Fruit fly (Drosophila melanogaster) Kc167 (cell line): Measurements from ENCODE around the gene CG43082.

Experiments used
- Myc ChIP-seq: fragments of >200 bp; optimal IDR thresholded peaks from 2 replicates; lab custom pipeline; 2017; ENCODE audit warnings: missing external identifiers
- Sin3A ChIP-seq: fragments of >200 bp; optimal IDR thresholded peaks from 2 replicates; lab custom pipeline; 2018; ENCODE audit warnings: missing external identifiers
- h ChIP-seq: fragments of >200 bp; optimal IDR thresholded peaks from 3 replicates; lab custom pipeline; 2018; ENCODE audit warnings: missing external identifiers
- insv ChIP-seq: fragments of >200 bp; optimal IDR thresholded peaks from 3 replicates; lab custom pipeline; 2018; ENCODE audit warnings: missing external identifiers
- psq ChIP-seq: fragments of >200 bp; optimal IDR thresholded peaks from 2 replicates; lab custom pipeline; 2017; ENCODE audit warnings: missing external identifiers
- ttk ChIP-seq: sonication (Bioruptor generic); optimal IDR thresholded peaks from 2 replicates; lab custom pipeline; 2017; ENCODE audit warnings: missing external identifiers

The CG43082 gene

dm6 chr3L:15678284-15678683 lies 16.6 kb downstream of the CG43082 start:
- TF ChIP-seq Myc (lab: Kevin White, UChicago) (no peak), h (lab: Kevin White, UChicago) (no peak), insv (no peak), psq (no peak), ttk (no peak), Sin3A (no peak)

dm6 chr3L:15679420-15679819 lies 17.8 kb downstream of the CG43082 start, which contains the start of gene CG7304:
Gene CG7304, plus strand, starts transcription at chr3L:15679720.
- TF ChIP-seq psq (no peak), ttk (no peak), insv (no peak), Sin3A (no peak), h (lab: Kevin White, UChicago) (no peak), Myc (lab: Kevin White, UChicago) (no peak)

dm6 chr3L:15683345-15683922 lies 21.8 kb downstream of the CG43082 start, which contains the start of the genes CG7579 and Pgant8:
Gene CG7579, minus strand, starts transcription at chr3L:15683445.
Gene Pgant8, plus strand, starts transcription at chr3L:15683872.
- TF ChIP-seq ttk (no peak), Sin3A (no peak), insv (no peak), Myc (lab: Kevin White, UChicago) (no peak), h (lab: Kevin White, UChicago) (no peak), psq (no peak)

dm6 chr3L:15684017-15684416 lies 22.4 kb downstream of the CG43082 start:
- TF ChIP-seq Myc (lab: Kevin White, UChicago) (no peak), ttk (no peak), Sin3A (no peak), psq (no peak), insv (no peak), h (lab: Kevin White, UChicago) (no peak)

dm6 chr3L:15687802-15688201 lies 26.1 kb downstream of the CG43082 start, which contains the start of gene CG34452:
Gene CG34452, minus strand, starts transcription at chr3L:15687902.
- no peak for TF ChIP-seq insv
- TF ChIP-seq ttk = no peak
- TF ChIP-seq Sin3A = no peak
- no peak for TF ChIP-seq psq
- no peak for TF ChIP-seq h (lab: Kevin White, UChicago)
- no peak for TF ChIP-seq Myc (lab: Kevin White, UChicago)

- TF ChIP-seq insv (no peak), ttk (no peak), h (lab: Kevin White, UChicago) (no peak)
These were observed 27.9 kb downstream of the CG43082 start for dm6 chr3L:15689518-15689917.

- no peak for TF ChIP-seq insv
- no peak for TF ChIP-seq ttk
- no peak for TF ChIP-seq h (lab: Kevin White, UChicago)
- TF ChIP-seq psq = no peak
- no peak for TF ChIP-seq Sin3A
- TF ChIP-seq Myc (lab: Kevin White, UChicago) = no peak
These were observed 29.3 kb downstream of the CG43082 start for dm6 chr3L:15690711-15691591.

dm6 chr3L:15691968-15692367 lies 30.3 kb downstream of the CG43082 start, which contains the start of gene CG34451:
Gene CG34451, minus strand, starts transcription at chr3L:15692068.
- TF ChIP-seq insv (no peak), Sin3A (no peak), psq (no peak), Myc (lab: Kevin White, UChicago) (no peak), ttk (no peak), h (lab: Kevin White, UChicago) (no peak)

- TF ChIP-seq insv (no peak), ttk (no peak), h (lab: Kevin White, UChicago) (no peak), Myc (lab: Kevin White, UChicago) (no peak), psq (no peak), Sin3A (no peak)
These were observed 30.7 kb downstream of the CG43082 start for dm6 chr3L:15692388-15692787.

dm6 chr3L:15692794-15693532 lies 31.3 kb downstream of the CG43082 start:
- TF ChIP-seq Myc (lab: Kevin White, UChicago) (no peak), ttk (no peak), psq (no peak), h (lab: Kevin White, UChicago) (no peak), Sin3A (no peak), insv (no peak)

- TF ChIP-seq h (lab: Kevin White, UChicago) = no peak
These were observed 32.7 kb downstream of the CG43082 start for dm6 chr3L:15694406-15694805.

- no peak for TF ChIP-seq Myc (lab: Kevin White, UChicago)
- TF ChIP-seq Sin3A = no peak
- no peak for TF ChIP-seq ttk
- no peak for TF ChIP-seq insv
- no peak for TF ChIP-seq h (lab: Kevin White, UChicago)
- TF ChIP-seq psq = no peak
These were observed 33.5 kb downstream of the CG43082 start for dm6 chr3L:15695195-15695594.

- TF ChIP-seq ttk = no peak
- no peak for TF ChIP-seq Myc (lab: Kevin White, UChicago)
- no peak for TF ChIP-seq h (lab: Kevin White, UChicago)
- TF ChIP-seq psq = no peak
- no peak for TF ChIP-seq insv
- no peak for TF ChIP-seq Sin3A
These were observed 36.2 kb downstream of the CG43082 start for dm6 chr3L:15697916-15698315.
